Fruit fly (Drosophila melanogaster): ENCODE data around the gene CG14342.

dm6 chr2L:1239736-1240135 lies 35.7 kb downstream of the CG14342 start, which contains the start of gene CG5397:
- no peak for TF ChIP-seq Gug (GFP tag; IDR thresholded peaks at IDR 0.05)
- TF ChIP-seq CG1621 (tag; optimal IDR thresholded peaks at IDR 0.05), result no peak
- TF ChIP-seq Smox (GFP tag; optimal IDR thresholded peaks at IDR 0.05), result no peak
- no peak for TF ChIP-seq topi (GFP tag; optimal IDR thresholded peaks at IDR 0.05)
- no peak for TF ChIP-seq Sox102F (GFP tag; optimal IDR thresholded peaks at IDR 0.05)
- no peak for TF ChIP-seq esn (GFP tag; optimal IDR thresholded peaks at IDR 0.05)
- TF ChIP-seq spab (GFP tag; optimal IDR thresholded peaks at IDR 0.05), result no peak
- TF ChIP-seq CG11902 (GFP tag; optimal IDR thresholded peaks at IDR 0.05), result no peak
- TF ChIP-seq CG15336 (GFP tag; IDR thresholded peaks at IDR 0.05), result no peak
- TF ChIP-seq Ets96B (tag; optimal IDR thresholded peaks at IDR 0.05), result no peak
